Worm (Caenorhabditis elegans): ENCODE measurements around the gene sta-2.

- TF ChIP-seq egl-27 (tag; optimal IDR thresholded peaks at IDR 0.05) = no peak
- no peak for TF ChIP-seq fos-1 (tag; optimal IDR thresholded peaks at IDR 0.05)
- TF ChIP-seq unc-39 (tag; optimal IDR thresholded peaks at IDR 0.05) = no peak
- no peak for TF ChIP-seq ceh-82 (tag; optimal IDR thresholded peaks at IDR 0.05)
- no peak for TF ChIP-seq ama-1 (optimal IDR thresholded peaks at IDR 0.05)
- TF ChIP-seq nhr-12 (tag; optimal IDR thresholded peaks at IDR 0.05) = no peak
- no peak for TF ChIP-seq nhr-10 (tag; optimal IDR thresholded peaks at IDR 0.05)
- TF ChIP-seq blmp-1 (tag; optimal IDR thresholded peaks at IDR 0.05; ENCODE audit: insufficient read depth) = no peak
- no peak for TF ChIP-seq sem-4 (tag; optimal IDR thresholded peaks at IDR 0.05)
Measured at ce11 chrV:9767941-9768340, 26.9 kb downstream of the sta-2 start.
